Worm (Caenorhabditis elegans) whole organism, L1 larva: Measurements from ENCODE around the gene F46F5.7.

Source experiments
- grh-1 ChIP-seq: fragments of 200-800 bp; sonication (Bioruptor generic); IDR thresholded peaks from 2 replicates; pipeline ENCODE4 v1.3.6; 2022; ENCODE audit warnings: missing genetic modification reagents, missing genetic modification characterization, missing compliant biosample characterization
- lin-39 ChIP-seq: fragments of 150-350 bp; optimal IDR thresholded peaks from 2 replicates; lab custom pipeline; 2014; ENCODE audit warnings: missing biosample characterization, missing genetic modification reagents, missing genetic modification characterization
- nhr-76 ChIP-seq: sonication (generic microtip); optimal IDR thresholded peaks from 2 replicates; lab custom pipeline; 2017; ENCODE audit warnings: missing biosample characterization, missing genetic modification characterization
- nhr-77 ChIP-seq: fragments of 150-350 bp; optimal IDR thresholded peaks from 2 replicates; lab custom pipeline; 2014; ENCODE audit warnings: missing biosample characterization, missing genetic modification characterization
- pqm-1 ChIP-seq: sonication (generic microtip); optimal IDR thresholded peaks from 3 replicates; lab custom pipeline; 2017; ENCODE audit warnings: missing biosample characterization, missing genetic modification characterization
- sox-4 ChIP-seq: sonication (generic microtip); optimal IDR thresholded peaks from 2 replicates; lab custom pipeline; 2016; ENCODE audit warnings: missing genetic modification characterization, missing compliant biosample characterization
- unc-30 ChIP-seq: sonication (generic microtip); optimal IDR thresholded peaks from 2 replicates; lab custom pipeline; 2017; ENCODE audit warnings: missing biosample characterization, missing genetic modification characterization
- unc-62 ChIP-seq: fragments of 150-350 bp; optimal IDR thresholded peaks from 2 replicates; lab custom pipeline; 2014; ENCODE audit warnings: missing biosample characterization, missing genetic modification reagents, missing genetic modification characterization
- ztf-11 ChIP-seq, 2 experiments: sonication (generic microtip); optimal IDR thresholded peaks; 2 replicates each; lab custom pipeline; 2016 to 2017; ENCODE audit warnings: missing genetic modification characterization in 2 of 2, missing biosample characterization in 1 of 2, missing compliant biosample characterization in 1 of 2

DNA sequence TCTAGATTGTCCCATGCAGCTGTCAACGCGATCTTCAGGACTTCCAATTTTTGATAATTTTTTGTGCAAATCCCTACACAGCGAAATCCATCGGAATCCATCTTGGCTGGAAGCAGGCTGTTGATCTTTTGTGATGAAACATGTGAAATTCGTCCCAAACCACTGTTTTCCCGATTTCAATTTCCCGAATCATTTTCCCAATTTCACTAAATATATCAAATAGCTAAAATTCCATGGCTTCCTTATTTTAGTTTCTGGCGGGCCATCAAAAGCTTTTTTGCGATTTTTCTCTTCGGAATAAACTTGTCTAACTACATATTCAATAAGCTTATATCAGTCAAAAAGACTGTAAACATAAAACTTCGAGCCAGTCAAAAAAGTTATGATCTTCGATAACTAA, 1.1 kb upstream of the F46F5.7 start, which contains the start of gene F46F5.8:
- TF ChIP-seq grh-1 (no peak), nhr-77 (no peak), unc-30 (tag; lab: Kevin White, UChicago) (no peak), unc-62 (GFP tag; lab: Kevin White, UChicago) (no peak), lin-39 (tag; lab: Kevin White, UChicago) (no peak), pqm-1 (tag; lab: Kevin White, UChicago) (no peak), sox-4 (tag; lab: Kevin White, UChicago) (no peak), ztf-11 (tag; optimal IDR thresholded peaks at IDR 0.05; lab: Kevin White, UChicago) (no peak), nhr-76 (tag; lab: Kevin White, UChicago) (no peak)
